Worm (Caenorhabditis elegans) whole organism, early embryonic: Measurements from ENCODE around the gene mans-2.

Source experiments
- B0310.2 ChIP-seq: sonication (generic microtip); optimal IDR thresholded peaks from 2 replicates; lab custom pipeline; 2016; ENCODE audit warnings: mild to moderate bottlenecking, missing genetic modification characterization, missing compliant biosample characterization
- F13C5.2 ChIP-seq: sonication (generic microtip); optimal IDR thresholded peaks from 2 replicates; lab custom pipeline; 2017; ENCODE audit warnings: mild to moderate bottlenecking, missing genetic modification characterization, inconsistent platforms, missing compliant biosample characterization
- aly-1 ChIP-seq: sonication (generic microtip); optimal IDR thresholded peaks from 2 replicates; lab custom pipeline; 2016; ENCODE audit warnings: missing genetic modification characterization, missing compliant biosample characterization
- ama-1 ChIP-seq: fragments of 150-350 bp; optimal IDR thresholded peaks from 2 replicates; lab custom pipeline; 2014
- ceh-13 ChIP-seq: fragments of 200-800 bp; sonication (Bioruptor generic); optimal IDR thresholded peaks from 2 replicates; lab custom pipeline; 2018; ENCODE audit warnings: mild to moderate bottlenecking, missing genetic modification characterization, missing compliant biosample characterization
- ceh-36 ChIP-seq: sonication (generic microtip); optimal IDR thresholded peaks from 2 replicates; lab custom pipeline; 2016; ENCODE audit warnings: missing genetic modification characterization, inconsistent platforms, missing compliant biosample characterization
- ets-7 ChIP-seq: sonication (generic microtip); optimal IDR thresholded peaks from 2 replicates; lab custom pipeline; 2016; ENCODE audit warnings: missing genotype, missing genetic modification characterization, missing compliant biosample characterization
- flt-1 ChIP-seq: fragments of 200-800 bp; sonication (Bioruptor generic); IDR thresholded peaks from 2 replicates; pipeline ENCODE4 v1.3.6; 2022; ENCODE audit warnings: missing genetic modification characterization, missing compliant biosample characterization
- hmbx-1 ChIP-seq: sonication (generic microtip); optimal IDR thresholded peaks from 2 replicates; lab custom pipeline; 2016; ENCODE audit warnings: mild to moderate bottlenecking, missing genetic modification characterization, missing compliant biosample characterization
- hmg-4 ChIP-seq: fragments of 200-800 bp; sonication (Bioruptor generic); optimal IDR thresholded peaks from 2 replicates; lab custom pipeline; 2018; ENCODE audit warnings: mild to moderate bottlenecking, missing genetic modification characterization, missing compliant biosample characterization
- hnd-1 ChIP-seq: sonication (generic microtip); optimal IDR thresholded peaks from 2 replicates; lab custom pipeline; 2016; ENCODE audit warnings: missing genetic modification characterization, missing compliant biosample characterization
- pes-1 ChIP-seq: fragments of 200-800 bp; sonication (Bioruptor generic); IDR thresholded peaks from 2 replicates; pipeline ENCODE4 v1.3.6; 2022; ENCODE audit warnings: missing genetic modification reagents, missing genetic modification characterization, missing compliant biosample characterization
- scrt-1 ChIP-seq: fragments of 200-800 bp; sonication (Bioruptor generic); IDR thresholded peaks from 2 replicates; pipeline ENCODE4 v1.3.6; 2022; ENCODE audit warnings: missing genetic modification characterization, missing compliant biosample characterization
- sea-1 ChIP-seq: fragments of 200-800 bp; sonication (Bioruptor generic); conservative IDR thresholded peaks from 2 replicates; pipeline ENCODE4 v1.3.6; 2022; ENCODE audit warnings: missing genetic modification characterization, missing compliant biosample characterization
- tbx-11 ChIP-seq: fragments of 200-800 bp; sonication (Bioruptor generic); IDR thresholded peaks from 2 replicates; pipeline ENCODE4 v1.3.6; 2022; ENCODE audit warnings: missing genetic modification characterization, missing compliant biosample characterization
- tbx-37 ChIP-seq: fragments of 200-800 bp; sonication (Bioruptor generic); conservative IDR thresholded peaks from 2 replicates; pipeline ENCODE4 v1.3.6; 2022; ENCODE audit warnings: missing genetic modification reagents, missing genetic modification characterization, missing compliant biosample characterization
- tra-4 ChIP-seq: sonication (generic microtip); optimal IDR thresholded peaks from 2 replicates; lab custom pipeline; 2017; ENCODE audit warnings: missing genetic modification characterization, missing compliant biosample characterization

Gene mans-2

ce11 chrV:11941664-11942063 is 43.6 kb downstream of the mans-2 start:
- no peak for TF ChIP-seq F13C5.2 (tag; lab: Kevin White, UChicago)
- TF ChIP-seq tra-4 (tag; lab: Kevin White, UChicago), result no peak
- TF ChIP-seq ceh-13, result no peak
- TF ChIP-seq tbx-11 (GFP tag; lab: Robert Waterston, UW), result no peak
- no peak for TF ChIP-seq aly-1 (tag; lab: Kevin White, UChicago)
- TF ChIP-seq ceh-36 (tag; lab: Kevin White, UChicago), result no peak
- TF ChIP-seq ama-1 (lab: Kevin White, UChicago), result no peak
- TF ChIP-seq flt-1 (GFP tag; lab: Robert Waterston, UW), result no peak
- no peak for TF ChIP-seq scrt-1
- no peak for TF ChIP-seq tbx-37 (GFP tag; lab: Robert Waterston, UW)
- no peak for TF ChIP-seq hmbx-1
- no peak for TF ChIP-seq pes-1 (GFP tag; lab: Robert Waterston, UW)
- TF ChIP-seq hmg-4 (GFP tag; lab: Kevin White, UChicago), result no peak
- TF ChIP-seq B0310.2 (tag; lab: Kevin White, UChicago), result no peak
- TF ChIP-seq hnd-1 (tag; lab: Kevin White, UChicago), result no peak
- no peak for TF ChIP-seq ets-7 (tag; lab: Kevin White, UChicago)
- TF ChIP-seq sea-1, result no peak

ce11 chrV:11940329-11940728 is 45.0 kb downstream of the mans-2 start:
- no peak for TF ChIP-seq hmg-4 (GFP tag; lab: Kevin White, UChicago)
- no peak for TF ChIP-seq B0310.2 (tag; lab: Kevin White, UChicago)
- TF ChIP-seq aly-1 (tag; lab: Kevin White, UChicago), result no peak
- TF ChIP-seq tbx-11 (GFP tag; lab: Robert Waterston, UW), result no peak
- TF ChIP-seq sea-1, result no peak
- no peak for TF ChIP-seq tra-4 (tag; lab: Kevin White, UChicago)
- no peak for TF ChIP-seq tbx-37 (GFP tag; lab: Robert Waterston, UW)
- TF ChIP-seq ets-7 (tag; lab: Kevin White, UChicago), result no peak
- no peak for TF ChIP-seq ceh-13
- TF ChIP-seq flt-1 (GFP tag; lab: Robert Waterston, UW), result no peak
- TF ChIP-seq scrt-1, result no peak
- no peak for TF ChIP-seq ama-1 (lab: Kevin White, UChicago)
- TF ChIP-seq F13C5.2 (tag; lab: Kevin White, UChicago), result no peak
- no peak for TF ChIP-seq pes-1 (GFP tag; lab: Robert Waterston, UW)
- TF ChIP-seq hmbx-1, result no peak

- TF ChIP-seq hmbx-1, result no peak
- no peak for TF ChIP-seq flt-1 (GFP tag; lab: Robert Waterston, UW)
- no peak for TF ChIP-seq tbx-11 (GFP tag; lab: Robert Waterston, UW)
- TF ChIP-seq tbx-37 (GFP tag; lab: Robert Waterston, UW), result no peak
- no peak for TF ChIP-seq ets-7 (tag; lab: Kevin White, UChicago)
Observed at ce11 chrV:11937710-11938109, 47.6 kb downstream of the mans-2 start, which contains the start of gene gpla-1. Gene gpla-1, minus strand, starts transcription at chrV:11937810.

- TF ChIP-seq aly-1 (tag; lab: Kevin White, UChicago) (no peak), hmg-4 (GFP tag; lab: Kevin White, UChicago) (no peak), hnd-1 (tag; lab: Kevin White, UChicago) (no peak), sea-1 (no peak), F13C5.2 (tag; lab: Kevin White, UChicago) (no peak), pes-1 (GFP tag; lab: Robert Waterston, UW) (no peak), B0310.2 (tag; lab: Kevin White, UChicago) (no peak), tra-4 (tag; lab: Kevin White, UChicago) (no peak), ceh-36 (tag; lab: Kevin White, UChicago) (no peak), hmbx-1 (no peak), ama-1 (lab: Kevin White, UChicago) (no peak), ets-7 (tag; lab: Kevin White, UChicago) (no peak), tbx-37 (GFP tag; lab: Robert Waterston, UW) (no peak), ceh-13 (no peak)
Observed at ce11 chrV:11934848-11935247, 50.4 kb downstream of the mans-2 start, which contains the start of gene F58H1.8. Gene F58H1.8, plus strand, starts transcription at chrV:11935148.

ce11 chrV:11933196-11934028 is 51.9 kb downstream of the mans-2 start, which contains the start of the genes aman-2 and F58H1.3:
Gene aman-2, minus strand, starts transcription at chrV:11933246.
Gene F58H1.3, plus strand, starts transcription at chrV:11933978.
- TF ChIP-seq hmbx-1, result peak; percentile 34
- peak; percentile 14 for TF ChIP-seq tra-4 (tag; lab: Kevin White, UChicago)
- peak; percentile 18; the same call in 1 of the 2 replicates for TF ChIP-seq tbx-37 (GFP tag; lab: Robert Waterston, UW)
- TF ChIP-seq scrt-1, result no peak
- TF ChIP-seq flt-1 (GFP tag; lab: Robert Waterston, UW), result no peak
- TF ChIP-seq F13C5.2 (tag; lab: Kevin White, UChicago), result peak; percentile 30
